Fruit fly (Drosophila melanogaster): ENCODE results near the gene trp.

- TF ChIP-seq Dll (optimal IDR thresholded peaks at IDR 0.05) (no peak), EcR (GFP tag; optimal IDR thresholded peaks at IDR 0.05) (no peak), psq (optimal IDR thresholded peaks at IDR 0.05) (no peak), pan (optimal IDR thresholded peaks at IDR 0.05) (no peak)
Observed at dm6 chr3R:29866706-29867105, 53.4 kb downstream of the trp start.
